Worm (Caenorhabditis elegans): Measurements from ENCODE around the gene C03G5.14.
"Not testable (repeated sequence)": the region's sequence is repeated elsewhere in the genome, so short reads cannot be mapped to it uniquely, and the experiment has no call there.

C03G5.14 gene

ce11 chrX:8520402-8520801, 1.3 kb upstream of the C03G5.14 start, which contains the start of gene H03E18.2:
Gene H03E18.2, minus strand, starts transcription at chrX:8520502.
- TF ChIP-seq nhr-237 (tag; optimal IDR thresholded peaks at IDR 0.05), result no peak
- TF ChIP-seq nhr-28 (tag; optimal IDR thresholded peaks at IDR 0.05), result no peak
- TF ChIP-seq ham-2 (GFP tag; optimal IDR thresholded peaks at IDR 0.05), result no peak
- TF ChIP-seq pha-4 (tag; optimal IDR thresholded peaks at IDR 0.05), result no peak
- no peak for TF ChIP-seq zip-8 (tag; optimal IDR thresholded peaks at IDR 0.05)
- no peak for TF ChIP-seq tbx-8 (GFP tag; optimal IDR thresholded peaks at IDR 0.05)
- no peak for TF ChIP-seq mls-2 (tag; optimal IDR thresholded peaks at IDR 0.05)
- no peak for TF ChIP-seq unc-120 (tag; optimal IDR thresholded peaks at IDR 0.05; ENCODE audit: poor library complexity, severe bottlenecking)
- no peak for TF ChIP-seq lin-13 (tag; optimal IDR thresholded peaks at IDR 0.05)
- no peak for TF ChIP-seq bed-3 (GFP tag; optimal IDR thresholded peaks at IDR 0.05)
- no peak for TF ChIP-seq nhr-12 (tag; optimal IDR thresholded peaks at IDR 0.05)
- TF ChIP-seq lsy-2 (tag; optimal IDR thresholded peaks at IDR 0.05), result no peak
- no peak for TF ChIP-seq ztf-11 (tag; optimal IDR thresholded peaks at IDR 0.05)
- TF ChIP-seq ceh-43 (GFP tag; optimal IDR thresholded peaks at IDR 0.05), result no peak
- TF ChIP-seq drap-1 (GFP tag; optimal IDR thresholded peaks at IDR 0.05), result no peak
- no peak for TF ChIP-seq unc-39 (tag; optimal IDR thresholded peaks at IDR 0.05)
- no peak for TF ChIP-seq blmp-1 (tag; optimal IDR thresholded peaks at IDR 0.05)
- TF ChIP-seq sptf-1 (tag; optimal IDR thresholded peaks at IDR 0.05), result no peak
- no peak for TF ChIP-seq snpc-4 (tag; optimal IDR thresholded peaks at IDR 0.05)

ce11 chrX:8523000-8523399, 1.3 kb downstream of the C03G5.14 start:
- no peak for TF ChIP-seq ces-1 (GFP tag; optimal IDR thresholded peaks at IDR 0.05)
- TF ChIP-seq nhr-28 (tag; optimal IDR thresholded peaks at IDR 0.05), result no peak
- no peak for TF ChIP-seq lin-13 (tag; optimal IDR thresholded peaks at IDR 0.05)
- TF ChIP-seq mep-1 (tag; optimal IDR thresholded peaks at IDR 0.05), result no peak
- no peak for TF ChIP-seq M03D4.4 (tag; optimal IDR thresholded peaks at IDR 0.05)
- TF ChIP-seq bed-3 (GFP tag; optimal IDR thresholded peaks at IDR 0.05), result no peak
- TF ChIP-seq snpc-4 (tag; optimal IDR thresholded peaks at IDR 0.05), result no peak
- TF ChIP-seq unc-120 (tag; optimal IDR thresholded peaks at IDR 0.05; ENCODE audit: poor library complexity, severe bottlenecking), result no peak
- TF ChIP-seq mls-2 (tag; optimal IDR thresholded peaks at IDR 0.05), result no peak
- TF ChIP-seq ceh-39 (tag; optimal IDR thresholded peaks at IDR 0.05), result no peak
- no peak for TF ChIP-seq sem-2 (GFP tag; optimal IDR thresholded peaks at IDR 0.05)
- TF ChIP-seq nhr-237 (tag; optimal IDR thresholded peaks at IDR 0.05), result no peak

- no peak for TF ChIP-seq ceh-83 (GFP tag; optimal IDR thresholded peaks at IDR 0.05)
- TF ChIP-seq pha-4 (tag; optimal IDR thresholded peaks at IDR 0.05), result no peak
- no peak for TF ChIP-seq elt-1 (tag; optimal IDR thresholded peaks at IDR 0.05; ENCODE audit: borderline replicate concordance, insufficient read depth)
- no peak for TF ChIP-seq elt-3 (tag; optimal IDR thresholded peaks at IDR 0.05)
- no peak for TF ChIP-seq flh-1 (GFP tag; optimal IDR thresholded peaks at IDR 0.05)
- no peak for TF ChIP-seq ces-1 (GFP tag; optimal IDR thresholded peaks at IDR 0.05)
- no peak for TF ChIP-seq snpc-4 (tag; optimal IDR thresholded peaks at IDR 0.05)
- no peak for TF ChIP-seq M03D4.4 (tag; optimal IDR thresholded peaks at IDR 0.05)
- TF ChIP-seq drap-1 (GFP tag; optimal IDR thresholded peaks at IDR 0.05), result no peak
- TF ChIP-seq nhr-2 (tag; optimal IDR thresholded peaks at IDR 0.05), result no peak
- TF ChIP-seq mab-5 (tag; optimal IDR thresholded peaks at IDR 0.05), result no peak
- no peak for TF ChIP-seq zip-8 (tag; optimal IDR thresholded peaks at IDR 0.05)
- no peak for TF ChIP-seq ztf-11 (tag; optimal IDR thresholded peaks at IDR 0.05)
- no peak for TF ChIP-seq lsy-2 (tag; optimal IDR thresholded peaks at IDR 0.05)
Measured at ce11 chrX:8527950-8528349, 6.2 kb downstream of the C03G5.14 start, which contains the start of gene flp-5. Gene flp-5, plus strand, starts transcription at chrX:8528250.

- TF ChIP-seq ces-1 (GFP tag; optimal IDR thresholded peaks at IDR 0.05); lsy-2 (tag; optimal IDR thresholded peaks at IDR 0.05); snpc-4 (tag; optimal IDR thresholded peaks at IDR 0.05): not testable (repeated sequence)
Measured at ce11 chrX:8535006-8535405, 13.3 kb downstream of the C03G5.14 start, which contains the start of gene nspc-1. Gene nspc-1, minus strand, starts transcription at chrX:8535106.

- no peak for TF ChIP-seq bed-3 (GFP tag; optimal IDR thresholded peaks at IDR 0.05)
- TF ChIP-seq nhr-237 (tag; optimal IDR thresholded peaks at IDR 0.05), result no peak
- no peak for TF ChIP-seq sptf-1 (tag; optimal IDR thresholded peaks at IDR 0.05)
- TF ChIP-seq tbx-8 (GFP tag; optimal IDR thresholded peaks at IDR 0.05), result no peak
- TF ChIP-seq mab-5 (tag; optimal IDR thresholded peaks at IDR 0.05), result no peak
- no peak for TF ChIP-seq mep-1 (tag; optimal IDR thresholded peaks at IDR 0.05)
- TF ChIP-seq elt-3 (tag; optimal IDR thresholded peaks at IDR 0.05), result no peak
- TF ChIP-seq sem-2 (GFP tag; optimal IDR thresholded peaks at IDR 0.05), result no peak
Measured at ce11 chrX:8536791-8537190, 15.1 kb downstream of the C03G5.14 start, which contains the start of gene nspc-3. Gene nspc-3, plus strand, starts transcription at chrX:8537091.

All from whole organism, mixed stage, embryonic.